Worm (Caenorhabditis elegans): ENCODE measurements around the gene srh-250.

DNA sequence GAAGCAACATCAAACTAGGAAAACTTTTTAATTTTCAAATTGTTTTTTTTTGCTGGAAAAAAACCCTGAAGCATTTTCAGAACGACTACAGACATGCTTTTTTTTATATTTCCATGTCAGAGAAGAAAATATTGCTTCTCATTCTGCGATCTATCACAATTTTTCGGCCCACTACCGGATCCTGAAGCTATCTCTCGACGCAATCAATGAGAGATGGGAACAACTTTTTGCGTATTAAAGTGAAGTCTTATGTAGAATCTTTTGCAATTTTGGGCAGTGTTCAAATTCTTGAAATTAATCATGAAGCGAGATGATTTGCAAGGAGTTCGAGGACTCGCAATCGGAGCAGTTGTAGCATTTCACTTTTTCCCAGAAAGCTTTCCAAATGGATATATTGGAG, 8.8 kb upstream of the srh-250 start, which contains the start of gene oac-10:
- TF ChIP-seq dao-5 (tag; optimal IDR thresholded peaks at IDR 0.05): no peak
- no peak for TF ChIP-seq him-1 (tag; optimal IDR thresholded peaks at IDR 0.05)
- no peak for TF ChIP-seq W03F9.2 (tag; optimal IDR thresholded peaks at IDR 0.05)

All from whole organism, L4/young adult.